Worm (Caenorhabditis elegans): ENCODE measurements around the gene F09B12.5.

ce11 chrX:15042549-15042948, 41.9 kb upstream of the F09B12.5 start:
- no peak for TF ChIP-seq F33H1.4 (GFP tag; IDR thresholded peaks at IDR 0.05)
- no peak for TF ChIP-seq hmg-1.2 (GFP tag; IDR thresholded peaks at IDR 0.05)
- TF ChIP-seq cebp-2 (GFP tag; IDR thresholded peaks at IDR 0.05), result no peak
- no peak for TF ChIP-seq zim-3 (tag; optimal IDR thresholded peaks at IDR 0.05)
- TF ChIP-seq fkh-3 (tag; optimal IDR thresholded peaks at IDR 0.05), result no peak
- TF ChIP-seq snpc-4 (GFP tag; optimal IDR thresholded peaks at IDR 0.05), result no peak
- TF ChIP-seq snpc-4 (tag; optimal IDR thresholded peaks at IDR 0.05), result no peak
- no peak for TF ChIP-seq nfyb-1 (GFP tag; IDR thresholded peaks at IDR 0.05)
- no peak for TF ChIP-seq Y53F4B.3 (GFP tag; IDR thresholded peaks at IDR 0.05)
- TF ChIP-seq ama-1 (optimal IDR thresholded peaks at IDR 0.05), result no peak
- no peak for TF ChIP-seq ama-1 (GFP tag; optimal IDR thresholded peaks at IDR 0.05)

Data from whole organism, young adult.